Worm (Caenorhabditis elegans): Measurements from ENCODE around the gene Y105C5B.1.

The Y105C5B.1 gene

DNA sequence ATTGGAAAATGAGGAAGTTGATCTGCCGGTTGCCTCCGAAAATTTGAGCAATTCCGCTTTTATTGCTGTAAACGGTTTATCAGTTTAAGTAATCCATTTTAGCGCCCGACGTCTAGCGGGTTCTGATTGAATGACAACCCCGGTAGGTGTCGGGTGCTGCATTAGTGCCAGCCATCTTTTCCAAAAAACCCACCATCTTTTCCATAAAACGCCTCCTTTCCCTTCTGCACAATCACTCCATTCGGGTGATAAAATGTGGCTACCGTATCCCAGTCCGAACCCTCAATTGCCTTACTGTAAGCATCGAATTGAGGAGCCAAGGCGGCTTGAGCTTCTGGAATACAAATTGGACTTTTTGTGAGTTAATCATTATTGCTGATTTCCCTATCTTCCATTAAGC lies 29.7 kb downstream of the Y105C5B.1 start:
- TF ChIP-seq pbrm-1 (GFP tag; IDR thresholded peaks at IDR 0.05) (0 out of 2 replicates have a peak, but pooled peaks have one; percentile 46), ztf-3 (GFP tag; optimal IDR thresholded peaks at IDR 0.05) (no peak), F57C9.4 (tag; optimal IDR thresholded peaks at IDR 0.05) (peak; percentile 19), chd-7 (tag; optimal IDR thresholded peaks at IDR 0.05) (no peak), T26A5.8 (tag; optimal IDR thresholded peaks at IDR 0.05) (peak; percentile 56), madf-3 (GFP tag; IDR thresholded peaks at IDR 0.05) (peak; percentile 67; the same call in 1 of the 2 replicates), snpc-4 (GFP tag; optimal IDR thresholded peaks at IDR 0.05) (no peak), snpc-4 (tag; optimal IDR thresholded peaks at IDR 0.05) (peak; percentile 9 to 66 (median 48)), mel-28 (tag; optimal IDR thresholded peaks at IDR 0.05; ENCODE audit: borderline replicate concordance) (peak; percentile 10), madf-10 (tag; optimal IDR thresholded peaks at IDR 0.05) (no peak), nfya-2 (GFP tag; IDR thresholded peaks at IDR 0.05) (peak; percentile 6; the same call in 1 of the 2 replicates), T07F8.4 (tag; optimal IDR thresholded peaks at IDR 0.05) (no peak), tbp1 (GFP tag; optimal IDR thresholded peaks at IDR 0.05) (peak; percentile 20), dpff-1 (tag; optimal IDR thresholded peaks at IDR 0.05) (peak; percentile 39), lin-26 (GFP tag; IDR thresholded peaks at IDR 0.05) (0 out of 2 replicates have a peak, but pooled peaks have one; percentile 17), ztf-25 (GFP tag; IDR thresholded peaks at IDR 0.05) (no peak), ceh-40 (GFP tag; IDR thresholded peaks at IDR 0.05) (0 out of 2 replicates have a peak, but pooled peaks have one; percentile 34), ceh-79 (tag; optimal IDR thresholded peaks at IDR 0.05) (peak; percentile 9), zim-3 (tag; optimal IDR thresholded peaks at IDR 0.05) (peak; percentile 83)

DNA sequence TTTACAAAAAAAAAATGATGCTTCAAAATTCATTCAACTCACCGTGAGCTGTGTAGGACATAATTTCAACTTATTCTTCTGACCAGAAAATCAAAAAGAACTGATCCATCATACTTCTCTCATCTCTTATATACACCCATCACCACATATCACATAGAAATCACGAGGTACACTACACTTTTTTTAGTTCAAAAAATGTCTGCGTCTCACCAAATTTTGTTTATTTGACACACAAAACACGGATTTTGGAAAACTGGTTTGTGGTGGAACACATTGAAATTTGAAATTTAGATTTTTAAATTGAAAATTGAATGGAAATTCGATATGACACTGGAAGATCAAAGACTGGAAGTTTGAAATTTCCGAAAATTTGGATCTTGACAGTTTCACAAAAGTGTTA lies 30.7 kb downstream of the Y105C5B.1 start, which contains the start of gene Y105C5B.5:
TSS of gene Y105C5B.5 (minus strand) at position 103 of the 400 bp plus-strand sequence.
- TF ChIP-seq egrh-3 (GFP tag; IDR thresholded peaks at IDR 0.05) (no peak), F52B5.7 (tag; optimal IDR thresholded peaks at IDR 0.05) (no peak), sdz-38 (tag; optimal IDR thresholded peaks at IDR 0.05) (no peak), madf-8 (GFP tag; conservative IDR thresholded peaks at IDR 0.05) (no peak), mxl-1 (tag; optimal IDR thresholded peaks at IDR 0.05) (no peak), snpc-1.1 (tag; optimal IDR thresholded peaks at IDR 0.05; ENCODE audit: insufficient read depth) (no peak), efl-1 (GFP tag; optimal IDR thresholded peaks at IDR 0.05) (no peak), F22D6.2 (tag; optimal IDR thresholded peaks at IDR 0.05) (no peak), lsy-27 (tag; optimal IDR thresholded peaks at IDR 0.05; ENCODE audit: borderline replicate concordance, insufficient read depth) (no peak), ztf-6 (GFP tag; IDR thresholded peaks at IDR 0.05) (no peak), snpc-4 (GFP tag; optimal IDR thresholded peaks at IDR 0.05) (no peak), snpc-4 (tag; optimal IDR thresholded peaks at IDR 0.05) (peak in 2 of 4 experiments; percentile 1 to 2), tbp1 (GFP tag; optimal IDR thresholded peaks at IDR 0.05) (peak; percentile 12), ztf-18 (tag; optimal IDR thresholded peaks at IDR 0.05) (no peak), lin-40 (tag; optimal IDR thresholded peaks at IDR 0.05) (peak; percentile 46), let-607 (tag; optimal IDR thresholded peaks at IDR 0.05) (no peak), rec-8 (tag; optimal IDR thresholded peaks at IDR 0.05) (no peak), dpff-1 (tag; optimal IDR thresholded peaks at IDR 0.05) (no peak)

DNA sequence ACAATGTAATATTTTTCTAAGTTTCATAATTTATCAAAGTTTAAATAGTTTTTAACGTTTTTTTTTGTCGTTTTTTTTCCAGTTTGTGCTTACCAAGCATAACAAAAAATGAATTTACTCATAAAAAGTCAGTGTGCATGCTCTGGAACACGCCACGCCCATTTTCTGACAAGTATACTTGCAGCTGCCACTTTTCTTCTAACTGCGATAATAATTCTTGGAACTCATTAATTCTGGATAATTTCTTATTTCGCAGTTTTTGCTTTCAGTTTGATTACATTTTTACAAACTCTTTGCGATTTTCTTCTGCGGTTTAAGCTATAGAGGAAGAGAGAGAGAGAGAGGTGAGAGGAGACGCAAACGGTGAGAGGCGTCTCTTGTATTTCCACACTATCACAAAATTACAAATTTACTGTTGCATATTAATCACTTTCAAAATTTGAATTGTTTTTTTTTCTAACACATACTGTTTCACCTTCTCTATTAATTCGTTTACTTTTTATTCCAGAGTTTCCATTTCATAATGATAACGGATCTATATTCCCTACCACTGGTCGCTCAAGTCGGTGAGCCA lies 35.7 kb downstream of the Y105C5B.1 start, which contains the start of gene srv-15:
TSS of gene srv-15 (plus strand) at position 524 of the 574 bp plus-strand sequence.
- TF ChIP-seq snpc-4 (GFP tag; optimal IDR thresholded peaks at IDR 0.05) = no peak
- TF ChIP-seq snpc-4 (tag; optimal IDR thresholded peaks at IDR 0.05) = peak in 2 of 4 experiments; percentile 19 to 47
- no peak for TF ChIP-seq athp-1 (tag; optimal IDR thresholded peaks at IDR 0.05)

Measured in whole organism, young adult.